Fruit fly (Drosophila melanogaster): ENCODE results near the gene CG10467.

- TF ChIP-seq CG6792 (GFP tag; optimal IDR thresholded peaks at IDR 0.05) (no peak), CG34406 (GFP tag; optimal IDR thresholded peaks at IDR 0.05) (no peak), Sox15 (GFP tag; optimal IDR thresholded peaks at IDR 0.05) (no peak), CG11294 (GFP tag; IDR thresholded peaks at IDR 0.05) (no peak)
Measured at dm6 chr3L:6124616-6125408, 30.3 kb upstream of the CG10467 start.

Data from whole organism, prepupa.